Fruit fly (Drosophila melanogaster): ENCODE data around the gene Gbeta5.

- TF ChIP-seq insv (optimal IDR thresholded peaks at IDR 0.05) (no peak), psq (optimal IDR thresholded peaks at IDR 0.05) (no peak), h (optimal IDR thresholded peaks at IDR 0.05) (no peak), Myc (optimal IDR thresholded peaks at IDR 0.05) (no peak), ttk (optimal IDR thresholded peaks at IDR 0.05) (no peak), Sin3A (optimal IDR thresholded peaks at IDR 0.05) (no peak)
Measured at dm6 chrX:8177030-8177349, 24.9 kb upstream of the Gbeta5 start, which contains the start of gene slpr.

Data from Kc167 (cell line).